Worm (Caenorhabditis elegans) whole organism, young adult: ENCODE data around the gene rpb-11.

ENCODE experiments used
- B0035.1 ChIP-seq: sonication (generic microtip); optimal IDR thresholded peaks from 2 replicates; lab custom pipeline; 2016; ENCODE audit warnings: missing genetic modification characterization, mild to moderate bottlenecking, missing compliant biosample characterization, missing genotype, missing genetic modification reagents
- B0336.3 ChIP-seq: fragments of 200-800 bp; sonication (Bioruptor generic); IDR thresholded peaks from 2 replicates; pipeline ENCODE4 v1.3.6; 2022; ENCODE audit warnings: missing genetic modification characterization, missing compliant biosample characterization
- C06A6.2 ChIP-seq: fragments of 200-800 bp; sonication (Bioruptor generic); conservative IDR thresholded peaks from 2 replicates; pipeline ENCODE4 v1.3.6; 2022; ENCODE audit warnings: missing genetic modification characterization, missing compliant biosample characterization
- F23B12.7 ChIP-seq: sonication (generic microtip); optimal IDR thresholded peaks from 2 replicates; lab custom pipeline; 2017; ENCODE audit warnings: missing genetic modification characterization, mild to moderate bottlenecking, missing compliant biosample characterization, antibody characterized with exemption, moderate library complexity; ENCODE audit not compliant: insufficient read depth
- F57A8.1 ChIP-seq: fragments of 200-800 bp; sonication (Bioruptor generic); optimal IDR thresholded peaks from 2 replicates; lab custom pipeline; 2018; ENCODE audit warnings: mild to moderate bottlenecking, missing genetic modification characterization, moderate library complexity, missing compliant biosample characterization
- K11D2.4 ChIP-seq: fragments of 200-800 bp; sonication (Bioruptor generic); IDR thresholded peaks from 2 replicates; pipeline ENCODE4 v1.3.6; 2022; ENCODE audit warnings: missing genetic modification reagents, missing genetic modification characterization, missing compliant biosample characterization
- T07F8.4 ChIP-seq: sonication (generic microtip); optimal IDR thresholded peaks from 2 replicates; lab custom pipeline; 2016; ENCODE audit warnings: mild to moderate bottlenecking, missing genetic modification characterization, moderate library complexity, missing compliant biosample characterization
- Y53G8AR.9 ChIP-seq: fragments of 200-800 bp; sonication (Bioruptor generic); conservative IDR thresholded peaks from 2 replicates; pipeline ENCODE4 v1.3.6; 2022; ENCODE audit warnings: missing genetic modification reagents, missing genetic modification characterization, missing compliant biosample characterization
- athp-1 ChIP-seq: sonication (generic microtip); optimal IDR thresholded peaks from 2 replicates; lab custom pipeline; 2017; ENCODE audit warnings: mild to moderate bottlenecking, missing genetic modification characterization, missing compliant biosample characterization
- attf-5 ChIP-seq: fragments of 200-800 bp; sonication (Bioruptor generic); optimal IDR thresholded peaks from 2 replicates; lab custom pipeline; 2018; ENCODE audit warnings: mild to moderate bottlenecking, missing genetic modification characterization, missing compliant biosample characterization
- ceh-100 ChIP-seq: fragments of 200-800 bp; sonication (Bioruptor generic); IDR thresholded peaks from 2 replicates; pipeline ENCODE4 v1.3.6; 2022; ENCODE audit warnings: missing genetic modification reagents, missing genetic modification characterization, missing compliant biosample characterization
- ceh-27 ChIP-seq: fragments of 200-800 bp; sonication (Bioruptor generic); optimal IDR thresholded peaks from 2 replicates; lab custom pipeline; 2018; ENCODE audit warnings: mild to moderate bottlenecking, missing genetic modification characterization, moderate library complexity, missing compliant biosample characterization
- ceh-40 ChIP-seq: fragments of 200-800 bp; sonication (Bioruptor generic); IDR thresholded peaks from 2 replicates; pipeline ENCODE4 v1.3.6; 2022; ENCODE audit warnings: missing genetic modification characterization, missing compliant biosample characterization
- chd-7 ChIP-seq: sonication (generic microtip); optimal IDR thresholded peaks from 2 replicates; lab custom pipeline; 2016; ENCODE audit warnings: mild to moderate bottlenecking, missing genetic modification characterization, moderate library complexity, missing compliant biosample characterization
- die-1 ChIP-seq: sonication (generic microtip); optimal IDR thresholded peaks from 2 replicates; lab custom pipeline; 2016; ENCODE audit warnings: missing genotype, mild to moderate bottlenecking, missing genetic modification characterization, missing compliant biosample characterization
- dox-1 ChIP-seq: fragments of 200-800 bp; sonication (Bioruptor generic); IDR thresholded peaks from 2 replicates; pipeline ENCODE4 v1.3.6; 2022; ENCODE audit warnings: missing genetic modification reagents, missing genetic modification characterization, missing compliant biosample characterization
- dpff-1 ChIP-seq: sonication (generic microtip); optimal IDR thresholded peaks from 2 replicates; lab custom pipeline; 2017; ENCODE audit warnings: mild to moderate bottlenecking, missing genetic modification characterization, missing compliant biosample characterization
- egrh-3 ChIP-seq: fragments of 200-800 bp; sonication (Bioruptor generic); IDR thresholded peaks from 2 replicates; pipeline ENCODE4 v1.3.6; 2022; ENCODE audit warnings: missing genetic modification reagents, missing genetic modification characterization, missing compliant biosample characterization
- fkh-3 ChIP-seq: sonication (generic microtip); optimal IDR thresholded peaks from 2 replicates; lab custom pipeline; 2016; ENCODE audit warnings: mild to moderate bottlenecking, missing genetic modification characterization, missing compliant biosample characterization
- hlh-12 ChIP-seq: sonication (generic microtip); optimal IDR thresholded peaks from 2 replicates; lab custom pipeline; 2016; ENCODE audit warnings: missing genetic modification characterization, missing compliant biosample characterization
- hmg-1.2 ChIP-seq: fragments of 200-800 bp; sonication (Bioruptor generic); IDR thresholded peaks from 2 replicates; pipeline ENCODE4 v1.3.6; 2022; ENCODE audit warnings: missing genetic modification reagents, missing genetic modification characterization, missing compliant biosample characterization
- lin-26 ChIP-seq: fragments of 200-800 bp; sonication (Bioruptor generic); IDR thresholded peaks from 2 replicates; pipeline ENCODE4 v1.3.6; 2022; ENCODE audit warnings: missing genetic modification reagents, missing genetic modification characterization, missing compliant biosample characterization
- lin-40 ChIP-seq: sonication (generic microtip); optimal IDR thresholded peaks from 2 replicates; lab custom pipeline; 2016; ENCODE audit warnings: missing genetic modification characterization, mild to moderate bottlenecking, missing compliant biosample characterization, missing genotype, missing genetic modification reagents
- madf-10 ChIP-seq: sonication (generic microtip); optimal IDR thresholded peaks from 2 replicates; lab custom pipeline; 2016; ENCODE audit warnings: mild to moderate bottlenecking, missing genetic modification characterization, missing compliant biosample characterization
- madf-6 ChIP-seq: fragments of 200-800 bp; sonication (Bioruptor generic); IDR thresholded peaks from 2 replicates; pipeline ENCODE4 v1.3.6; 2022; ENCODE audit warnings: missing genetic modification reagents, missing genetic modification characterization, missing compliant biosample characterization
- mcd-1 ChIP-seq: fragments of 200-800 bp; sonication (Bioruptor generic); IDR thresholded peaks from 2 replicates; pipeline ENCODE4 v1.3.6; 2022; ENCODE audit warnings: missing genetic modification reagents, missing genetic modification characterization, missing compliant biosample characterization
- nfya-1 ChIP-seq: sonication (generic microtip); optimal IDR thresholded peaks from 2 replicates; lab custom pipeline; 2017; ENCODE audit warnings: antibody characterized with exemption, missing compliant biosample characterization, missing genetic modification characterization, borderline replicate concordance; ENCODE audit not compliant: insufficient read depth
- nfya-2 ChIP-seq: fragments of 200-800 bp; sonication (Bioruptor generic); IDR thresholded peaks from 2 replicates; pipeline ENCODE4 v1.3.6; 2022; ENCODE audit warnings: missing genetic modification reagents, missing genetic modification characterization, missing compliant biosample characterization
- nfyb-1 ChIP-seq: fragments of 200-800 bp; sonication (Bioruptor generic); IDR thresholded peaks from 2 replicates; pipeline ENCODE4 v1.3.6; 2022; ENCODE audit warnings: missing genetic modification reagents, missing genetic modification characterization, missing compliant biosample characterization
- nhr-179 ChIP-seq: sonication (generic microtip); optimal IDR thresholded peaks from 2 replicates; lab custom pipeline; 2016; ENCODE audit warnings: mild to moderate bottlenecking, missing genetic modification characterization, missing compliant biosample characterization
- nhr-27 ChIP-seq: fragments of 200-800 bp; sonication (Bioruptor generic); optimal IDR thresholded peaks from 2 replicates; lab custom pipeline; 2018; ENCODE audit warnings: mild to moderate bottlenecking, missing genetic modification characterization, moderate library complexity, missing compliant biosample characterization
- nhr-80 ChIP-seq: sonication (generic microtip); optimal IDR thresholded peaks from 2 replicates; lab custom pipeline; 2016; ENCODE audit warnings: missing genetic modification characterization, missing compliant biosample characterization
- pbrm-1 ChIP-seq: fragments of 200-800 bp; sonication (Bioruptor generic); IDR thresholded peaks from 2 replicates; pipeline ENCODE4 v1.3.6; 2022; ENCODE audit warnings: missing genetic modification reagents, missing genetic modification characterization, missing compliant biosample characterization
- sea-2 ChIP-seq: fragments of 200-800 bp; sonication (Bioruptor generic); IDR thresholded peaks from 2 replicates; pipeline ENCODE4 v1.3.6; 2022; ENCODE audit warnings: missing genetic modification characterization, missing compliant biosample characterization
- snpc-4 ChIP-seq, 5 experiments: fragments of 150-350 bp in 1 of 5; sonication (generic microtip) in 4 of 5; optimal IDR thresholded peaks; 2 replicates each; lab custom pipeline; 2014 to 2018; ENCODE audit warnings: missing genetic modification characterization in 5 of 5, missing biosample characterization in 3 of 5, antibody characterized with exemption in 2 of 5, mild to moderate bottlenecking in 2 of 5, missing compliant biosample characterization in 2 of 5, missing genotype in 2 of 5, moderate library complexity in 2 of 5, missing genetic modification reagents in 1 of 5
- tbx-9 ChIP-seq: sonication (generic microtip); optimal IDR thresholded peaks from 2 replicates; lab custom pipeline; 2016; ENCODE audit warnings: borderline replicate concordance, missing genetic modification characterization, inconsistent platforms, missing compliant biosample characterization
- unc-62 ChIP-seq: fragments of 150-350 bp; optimal IDR thresholded peaks from 2 replicates; lab custom pipeline; 2014; ENCODE audit warnings: missing biosample characterization, missing genetic modification reagents, missing genetic modification characterization
- xnd-1 ChIP-seq: sonication (generic microtip); optimal IDR thresholded peaks from 2 replicates; lab custom pipeline; 2016; ENCODE audit warnings: missing genotype, missing genetic modification reagents, missing genetic modification characterization, missing compliant biosample characterization
- zfh-2 ChIP-seq: fragments of 200-800 bp; sonication (Bioruptor generic); conservative IDR thresholded peaks from 2 replicates; pipeline ENCODE4 v1.3.6; 2022; ENCODE audit warnings: missing genetic modification reagents, missing genetic modification characterization, missing compliant biosample characterization
- ztf-25 ChIP-seq: fragments of 200-800 bp; sonication (Bioruptor generic); IDR thresholded peaks from 2 replicates; pipeline ENCODE4 v1.3.6; 2022; ENCODE audit warnings: missing genetic modification reagents, missing genetic modification characterization, missing compliant biosample characterization
- ztf-26 ChIP-seq: sonication (generic microtip); optimal IDR thresholded peaks from 2 replicates; lab custom pipeline; 2017; ENCODE audit warnings: missing genetic modification characterization, missing compliant biosample characterization
- ztf-28 ChIP-seq: fragments of 200-800 bp; sonication (Bioruptor generic); IDR thresholded peaks from 2 replicates; pipeline ENCODE4 v1.3.6; 2022; ENCODE audit warnings: missing genetic modification reagents, missing genetic modification characterization, missing compliant biosample characterization

The rpb-11 gene

ce11 chrII:14045934-14046470, 13.9 kb upstream of the rpb-11 start:
- TF ChIP-seq xnd-1 (tag; lab: Kevin White, UChicago) (no peak), attf-5 (GFP tag; lab: Kevin White, UChicago) (no peak), ceh-40 (GFP tag; lab: Robert Waterston, UW) (no peak), tbx-9 (tag; lab: Kevin White, UChicago) (no peak)

ce11 chrII:14046491-14046890, 13.4 kb upstream of the rpb-11 start:
- 0 out of 2 replicates have a peak, but pooled peaks have one; percentile 40 for TF ChIP-seq zfh-2
- no peak for TF ChIP-seq nfyb-1 (GFP tag; lab: Robert Waterston, UW)
- no peak for TF ChIP-seq ztf-28 (GFP tag; lab: Robert Waterston, UW)
- TF ChIP-seq, all 124 proteins: peak for 1

ce11 chrII:14049097-14049496, 10.8 kb upstream of the rpb-11 start:
- TF ChIP-seq athp-1 = no peak
- no peak for TF ChIP-seq hlh-12 (tag; lab: Kevin White, UChicago)
- no peak for TF ChIP-seq pbrm-1 (GFP tag; lab: Robert Waterston, UW)
- TF ChIP-seq dox-1 = peak; percentile 62
- no peak for TF ChIP-seq nhr-179
- no peak for TF ChIP-seq dpff-1 (tag; lab: Kevin White, UChicago)
- peak; percentile 87 for TF ChIP-seq nhr-80 (tag; lab: Kevin White, UChicago)
- TF ChIP-seq snpc-4 (GFP tag; optimal IDR thresholded peaks at IDR 0.05; lab: Kevin White, UChicago) = no peak
- peak in 2 of 4 experiments; percentile 7 to 30 for TF ChIP-seq snpc-4 (tag; optimal IDR thresholded peaks at IDR 0.05; lab: Kevin White, UChicago)
- TF ChIP-seq F57A8.1 (GFP tag; lab: Kevin White, UChicago) = no peak
- no peak for TF ChIP-seq nfya-1
- TF ChIP-seq lin-40 (tag; lab: Kevin White, UChicago) = peak; percentile 1
- TF ChIP-seq mcd-1 (GFP tag; lab: Robert Waterston, UW) = peak; percentile 27; the same call in 1 of the 2 replicates
- no peak for TF ChIP-seq sea-2
- TF ChIP-seq attf-5 (GFP tag; lab: Kevin White, UChicago) = no peak
- no peak for TF ChIP-seq lin-26 (GFP tag; lab: Robert Waterston, UW)
- TF ChIP-seq nhr-27 (tag; lab: Kevin White, UChicago) = no peak
- no peak for TF ChIP-seq ceh-27 (GFP tag; lab: Kevin White, UChicago)
- no peak for TF ChIP-seq T07F8.4
- peak; percentile 48; the same call in 1 of the 2 replicates for TF ChIP-seq egrh-3 (GFP tag; lab: Robert Waterston, UW)
- no peak for TF ChIP-seq F23B12.7 (tag; lab: Kevin White, UChicago)

- peak; percentile 41; the same call in 1 of the 2 replicates for TF ChIP-seq B0336.3 (GFP tag; lab: Robert Waterston, UW)
- TF ChIP-seq unc-62 = peak; percentile 9
- TF ChIP-seq die-1 (tag; lab: Kevin White, UChicago) = peak; percentile 37
- TF ChIP-seq fkh-3 (tag; lab: Kevin White, UChicago) = no peak
- peak; percentile 45; the same call in 1 of the 2 replicates for TF ChIP-seq K11D2.4
- no peak for TF ChIP-seq ztf-28 (GFP tag; lab: Robert Waterston, UW)
- TF ChIP-seq ztf-25 (GFP tag; lab: Robert Waterston, UW) = no peak
- TF ChIP-seq dox-1 = peak; percentile 82
- peak; percentile 68 for TF ChIP-seq lin-40 (tag; lab: Kevin White, UChicago)
- TF ChIP-seq dpff-1 (tag; lab: Kevin White, UChicago) = no peak
- peak; percentile 92 for TF ChIP-seq zfh-2
- peak; percentile 13 for TF ChIP-seq madf-10 (tag; lab: Kevin White, UChicago)
- TF ChIP-seq B0035.1 (tag; lab: Kevin White, UChicago) = no peak
- no peak for TF ChIP-seq nfya-2 (GFP tag; lab: Robert Waterston, UW)
- peak; percentile 90 for TF ChIP-seq mcd-1 (GFP tag; lab: Robert Waterston, UW)
- peak; percentile 87 for TF ChIP-seq nhr-80 (tag; lab: Kevin White, UChicago)
- TF ChIP-seq madf-6 (GFP tag; lab: Robert Waterston, UW) = peak; percentile 50
- 0 out of 2 replicates have a peak, but pooled peaks have one; percentile 21 for TF ChIP-seq ceh-100 (GFP tag; lab: Robert Waterston, UW)
- TF ChIP-seq C06A6.2 (GFP tag; lab: Robert Waterston, UW) = 0 out of 2 replicates have a peak, but pooled peaks have one; percentile 33
- no peak for TF ChIP-seq Y53G8AR.9 (GFP tag; lab: Robert Waterston, UW)
- peak; percentile 72 for TF ChIP-seq chd-7
- TF ChIP-seq ceh-27 (GFP tag; lab: Kevin White, UChicago) = peak; percentile 42
- peak; percentile 97 for TF ChIP-seq hmg-1.2 (GFP tag; lab: Robert Waterston, UW)
- peak; percentile 66 for TF ChIP-seq lin-26 (GFP tag; lab: Robert Waterston, UW)
- TF ChIP-seq ztf-26 (tag; lab: Kevin White, UChicago) = peak; percentile 60
Measured at ce11 chrII:14050506-14050905, 9.4 kb upstream of the rpb-11 start.
